Worm (Caenorhabditis elegans) whole organism, L2 larva: ENCODE measurements around the gene F56D6.19.

Experiments
- F13H6.1 ChIP-seq: sonication (generic microtip); optimal IDR thresholded peaks from 2 replicates; lab custom pipeline; 2016; ENCODE audit warnings: missing genetic modification characterization, missing compliant biosample characterization
- R02D3.7 ChIP-seq: fragments of 150-350 bp; optimal IDR thresholded peaks from 2 replicates; lab custom pipeline; 2014; ENCODE audit warnings: missing biosample characterization, missing genetic modification characterization
- ZK546.5 ChIP-seq: sonication (generic microtip); optimal IDR thresholded peaks from 2 replicates; lab custom pipeline; 2017; ENCODE audit warnings: missing biosample characterization, missing genetic modification characterization
- alr-1 ChIP-seq: fragments of 150-350 bp; optimal IDR thresholded peaks from 2 replicates; lab custom pipeline; 2014; ENCODE audit warnings: missing biosample characterization, missing genetic modification characterization
- aly-2 ChIP-seq: fragments of 150-350 bp; optimal IDR thresholded peaks from 2 replicates; lab custom pipeline; 2014; ENCODE audit warnings: missing biosample characterization, missing genetic modification characterization
- ama-1 ChIP-seq: fragments of 150-350 bp; optimal IDR thresholded peaks from 2 replicates; lab custom pipeline; 2018; ENCODE audit warnings: inconsistent platforms
- blmp-1 ChIP-seq: sonication (generic microtip); optimal IDR thresholded peaks from 2 replicates; lab custom pipeline; 2017; ENCODE audit warnings: missing genetic modification characterization, mild to moderate bottlenecking, missing compliant biosample characterization, antibody characterized with exemption, moderate library complexity; ENCODE audit not compliant: insufficient read depth
- ceh-16 ChIP-seq: fragments of 150-350 bp; optimal IDR thresholded peaks from 2 replicates; lab custom pipeline; 2014; ENCODE audit warnings: missing biosample characterization, missing genetic modification characterization
- ceh-82 ChIP-seq: fragments of 150-350 bp; optimal IDR thresholded peaks from 2 replicates; lab custom pipeline; 2014; ENCODE audit warnings: missing biosample characterization, missing genetic modification characterization
- crh-2 ChIP-seq: sonication (generic microtip); optimal IDR thresholded peaks from 2 replicates; lab custom pipeline; 2017; ENCODE audit warnings: missing biosample characterization, missing genetic modification characterization
- dmd-4 ChIP-seq: sonication (generic microtip); optimal IDR thresholded peaks from 2 replicates; lab custom pipeline; 2017; ENCODE audit warnings: missing biosample characterization, missing genetic modification characterization
- egl-27 ChIP-seq: sonication (generic microtip); optimal IDR thresholded peaks from 3 replicates; lab custom pipeline; 2017; ENCODE audit warnings: missing biosample characterization, missing genetic modification reagents, missing genetic modification characterization
- elt-1 ChIP-seq: fragments of 150-350 bp; optimal IDR thresholded peaks from 2 replicates; lab custom pipeline; 2014; ENCODE audit warnings: missing biosample characterization, missing genetic modification characterization
- elt-3 ChIP-seq: sonication (generic microtip); optimal IDR thresholded peaks from 2 replicates; lab custom pipeline; 2017; ENCODE audit warnings: missing biosample characterization, missing genetic modification characterization
- fos-1 ChIP-seq: fragments of 150-350 bp; optimal IDR thresholded peaks from 2 replicates; lab custom pipeline; 2014; ENCODE audit warnings: missing biosample characterization, missing genetic modification characterization
- gmeb-1 ChIP-seq: fragments of 150-350 bp; optimal IDR thresholded peaks from 2 replicates; lab custom pipeline; 2014; ENCODE audit warnings: missing biosample characterization, missing genetic modification characterization
- lin-11 ChIP-seq: fragments of 150-350 bp; sonication (generic microtip); optimal IDR thresholded peaks from 2 replicates; lab custom pipeline; 2014; ENCODE audit warnings: missing biosample characterization, missing genetic modification characterization, inconsistent platforms, mixed read lengths
- lin-39 ChIP-seq: fragments of 150-350 bp; optimal IDR thresholded peaks from 2 replicates; lab custom pipeline; 2014; ENCODE audit warnings: missing biosample characterization, missing genetic modification reagents, missing genetic modification characterization
- lsy-2 ChIP-seq, 2 experiments: fragments of 150-350 bp in 1 of 2; sonication (generic microtip) in 1 of 2; optimal IDR thresholded peaks; 2 replicates each; lab custom pipeline; 2014 to 2017; ENCODE audit warnings: missing biosample characterization in 2 of 2, missing genetic modification characterization in 2 of 2
- mab-5 ChIP-seq: fragments of 150-350 bp; optimal IDR thresholded peaks from 2 replicates; lab custom pipeline; 2014; ENCODE audit warnings: missing biosample characterization, missing genetic modification characterization
- mbf-1 ChIP-seq: sonication (generic microtip); optimal IDR thresholded peaks from 2 replicates; lab custom pipeline; 2017; ENCODE audit warnings: missing biosample characterization, missing genetic modification characterization
- mdl-1 ChIP-seq, 2 experiments: fragments of 150-350 bp in 1 of 2; sonication (generic microtip) in 1 of 2; optimal IDR thresholded peaks; 2 replicates each; lab custom pipeline; 2017; ENCODE audit warnings: missing biosample characterization in 2 of 2, missing genetic modification characterization in 2 of 2
- nhr-10 ChIP-seq: sonication (generic microtip); optimal IDR thresholded peaks from 2 replicates; lab custom pipeline; 2017; ENCODE audit warnings: missing biosample characterization, missing genetic modification characterization
- nhr-11 ChIP-seq: fragments of 150-350 bp; optimal IDR thresholded peaks from 2 replicates; lab custom pipeline; 2014; ENCODE audit warnings: missing biosample characterization, missing genetic modification characterization
- nhr-12 ChIP-seq: fragments of 150-350 bp; optimal IDR thresholded peaks from 2 replicates; lab custom pipeline; 2014; ENCODE audit warnings: missing biosample characterization, missing genetic modification characterization
- nhr-21 ChIP-seq: fragments of 150-350 bp; optimal IDR thresholded peaks from 2 replicates; lab custom pipeline; 2014; ENCODE audit warnings: missing biosample characterization, missing genetic modification characterization
- nhr-23 ChIP-seq: fragments of 150-350 bp; optimal IDR thresholded peaks from 2 replicates; lab custom pipeline; 2014; ENCODE audit warnings: missing biosample characterization, missing genetic modification reagents, missing genetic modification characterization
- nhr-237 ChIP-seq: fragments of 150-350 bp; optimal IDR thresholded peaks from 2 replicates; lab custom pipeline; 2014; ENCODE audit warnings: missing biosample characterization, missing genetic modification characterization
- nhr-25 ChIP-seq: fragments of 150-350 bp; sonication (generic microtip); optimal IDR thresholded peaks from 3 replicates; lab custom pipeline; 2014; ENCODE audit warnings: missing biosample characterization, missing genetic modification characterization
- nhr-6 ChIP-seq: fragments of 150-350 bp; optimal IDR thresholded peaks from 2 replicates; lab custom pipeline; 2014; ENCODE audit warnings: missing biosample characterization, missing genetic modification characterization
- peb-1 ChIP-seq: fragments of 150-350 bp; optimal IDR thresholded peaks from 2 replicates; lab custom pipeline; 2014; ENCODE audit warnings: missing biosample characterization, missing genetic modification characterization
- skn-1 ChIP-seq: sonication (generic microtip); optimal IDR thresholded peaks from 2 replicates; lab custom pipeline; 2017; ENCODE audit warnings: missing biosample characterization, missing genetic modification characterization
- sma-3 ChIP-seq: sonication (generic microtip); optimal IDR thresholded peaks from 2 replicates; lab custom pipeline; 2016; ENCODE audit warnings: missing genetic modification reagents, missing genetic modification characterization, missing compliant biosample characterization
- sma-9 ChIP-seq, 2 experiments: fragments of 150-350 bp in 1 of 2; sonication (generic microtip) in 1 of 2; optimal IDR thresholded peaks; 2 replicates each; lab custom pipeline; 2014 to 2016; ENCODE audit warnings: missing genetic modification characterization in 2 of 2, mild to moderate bottlenecking in 1 of 2, missing biosample characterization in 1 of 2, missing compliant biosample characterization in 1 of 2, missing genetic modification reagents in 1 of 2, moderate library complexity in 1 of 2
- snpc-4 ChIP-seq: fragments of 150-350 bp; optimal IDR thresholded peaks from 2 replicates; lab custom pipeline; 2014; ENCODE audit warnings: missing biosample characterization, missing genetic modification characterization
- unc-39 ChIP-seq: fragments of 150-350 bp; optimal IDR thresholded peaks from 2 replicates; lab custom pipeline; 2014; ENCODE audit warnings: missing biosample characterization, missing genetic modification characterization
- unc-55 ChIP-seq: fragments of 150-350 bp; sonication (generic microtip); optimal IDR thresholded peaks from 3 replicates; lab custom pipeline; 2014; ENCODE audit warnings: missing biosample characterization, missing genetic modification reagents, missing genetic modification characterization
- unc-62 ChIP-seq: fragments of 150-350 bp; optimal IDR thresholded peaks from 2 replicates; lab custom pipeline; 2014; ENCODE audit warnings: missing biosample characterization, missing genetic modification reagents, missing genetic modification characterization
- zag-1 ChIP-seq: fragments of 150-350 bp; optimal IDR thresholded peaks from 2 replicates; lab custom pipeline; 2014; ENCODE audit warnings: missing biosample characterization, missing genetic modification characterization
- ztf-1 ChIP-seq: fragments of 200-800 bp; sonication (Bioruptor generic); conservative IDR thresholded peaks from 2 replicates; pipeline ENCODE4 v1.3.6; 2022; ENCODE audit warnings: missing genetic modification characterization, missing compliant biosample characterization
- ztf-11 ChIP-seq: sonication (generic microtip); optimal IDR thresholded peaks from 2 replicates; lab custom pipeline; 2017; ENCODE audit warnings: missing biosample characterization, missing genetic modification characterization

The F56D6.19 gene

DNA sequence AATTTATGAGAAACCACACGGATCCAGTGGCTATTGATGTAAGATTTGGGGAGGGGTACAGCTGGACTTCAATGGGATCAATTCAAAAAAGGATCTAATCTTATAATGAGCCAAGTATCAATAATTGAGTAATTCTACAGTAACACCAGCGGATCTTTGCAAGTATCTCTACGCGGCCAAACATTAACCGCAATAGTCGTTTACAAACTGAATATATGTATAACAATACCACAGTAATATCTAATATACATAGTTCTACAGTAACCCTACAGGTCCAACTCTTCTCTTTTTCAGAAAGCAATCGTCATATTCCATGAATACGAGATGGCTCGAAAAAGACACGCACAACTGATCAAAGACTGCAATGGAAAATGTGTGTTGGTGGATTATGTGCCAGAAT is 22.5 kb upstream of the F56D6.19 start, which contains the start of gene F56D6.9:
Gene F56D6.9 (plus strand): TSS at position 301 of the 400 bp plus-strand sequence.
- TF ChIP-seq nhr-21 (tag; lab: Kevin White, UChicago) (no peak), dmd-4 (tag; lab: Kevin White, UChicago) (no peak), mbf-1 (tag; lab: Kevin White, UChicago) (no peak), ZK546.5 (tag; lab: Kevin White, UChicago) (no peak), unc-55 (GFP tag; lab: Kevin White, UChicago) (no peak), F13H6.1 (tag; lab: Kevin White, UChicago) (no peak), ceh-16 (tag; lab: Kevin White, UChicago) (no peak), unc-62 (GFP tag; lab: Kevin White, UChicago) (no peak), sma-9 (GFP tag; optimal IDR thresholded peaks at IDR 0.05; lab: Kevin White, UChicago) (no peak), sma-9 (tag; optimal IDR thresholded peaks at IDR 0.05; lab: Kevin White, UChicago) (no peak), nhr-10 (tag; lab: Kevin White, UChicago) (no peak), nhr-12 (tag; lab: Kevin White, UChicago) (no peak), blmp-1 (no peak), nhr-25 (tag; lab: Kevin White, UChicago) (no peak), sma-3 (GFP tag; lab: Kevin White, UChicago) (no peak), crh-2 (tag; lab: Kevin White, UChicago) (no peak), mab-5 (tag; lab: Kevin White, UChicago) (no peak)

- TF ChIP-seq unc-62 (GFP tag; lab: Kevin White, UChicago) (no peak), ama-1 (lab: Kevin White, UChicago) (no peak), nhr-25 (tag; lab: Kevin White, UChicago) (no peak), ceh-82 (tag; lab: Kevin White, UChicago) (no peak)
- TF ChIP-seq, all 48 proteins: peak for 0
These were observed 20.5 kb upstream of the F56D6.19 start, which contains the start of gene F56D6.8 for ce11 chrIV:3894004-3894480. F56D6.8 (minus strand) TSS chrIV:3894430.

DNA sequence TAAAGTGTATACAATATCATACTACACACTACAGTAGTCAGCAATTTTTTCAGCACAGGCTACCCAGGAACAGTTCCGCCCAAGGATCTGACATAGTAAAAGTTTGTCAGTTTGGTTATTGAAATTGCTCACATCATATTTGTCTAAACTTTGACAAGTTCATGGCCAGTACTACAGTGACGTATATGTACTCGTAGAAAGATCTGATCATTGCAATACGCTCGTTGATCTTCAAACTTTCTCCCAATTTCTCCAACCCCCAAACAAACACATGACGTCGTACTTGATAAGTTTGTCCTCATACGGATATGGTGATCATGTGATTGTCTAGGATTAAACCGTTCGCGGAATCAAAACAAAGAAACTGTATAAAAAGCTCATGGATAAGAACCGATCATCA is 19.8 kb upstream of the F56D6.19 start, which contains the start of gene dct-8:
Gene dct-8 (plus strand): TSS at position 301 of the 400 bp plus-strand sequence.
- no peak for TF ChIP-seq nhr-12 (tag; lab: Kevin White, UChicago)
- no peak for TF ChIP-seq ZK546.5 (tag; lab: Kevin White, UChicago)
- no peak for TF ChIP-seq R02D3.7 (tag; lab: Kevin White, UChicago)
- no peak for TF ChIP-seq elt-3 (tag; lab: Kevin White, UChicago)
- TF ChIP-seq nhr-237 (tag; lab: Kevin White, UChicago) = no peak
- TF ChIP-seq mdl-1 (tag; optimal IDR thresholded peaks at IDR 0.05; lab: Kevin White, UChicago) = no peak
- no peak for TF ChIP-seq gmeb-1 (tag; lab: Kevin White, UChicago)
- no peak for TF ChIP-seq elt-1 (tag; lab: Kevin White, UChicago)
- TF ChIP-seq nhr-23 (tag; lab: Kevin White, UChicago) = no peak
- TF ChIP-seq lin-39 (tag; lab: Kevin White, UChicago) = no peak
- no peak for TF ChIP-seq peb-1
- no peak for TF ChIP-seq ama-1 (lab: Kevin White, UChicago)
- TF ChIP-seq unc-39 (tag; lab: Kevin White, UChicago) = no peak
- TF ChIP-seq F13H6.1 (tag; lab: Kevin White, UChicago) = no peak
- no peak for TF ChIP-seq dmd-4 (tag; lab: Kevin White, UChicago)

DNA sequence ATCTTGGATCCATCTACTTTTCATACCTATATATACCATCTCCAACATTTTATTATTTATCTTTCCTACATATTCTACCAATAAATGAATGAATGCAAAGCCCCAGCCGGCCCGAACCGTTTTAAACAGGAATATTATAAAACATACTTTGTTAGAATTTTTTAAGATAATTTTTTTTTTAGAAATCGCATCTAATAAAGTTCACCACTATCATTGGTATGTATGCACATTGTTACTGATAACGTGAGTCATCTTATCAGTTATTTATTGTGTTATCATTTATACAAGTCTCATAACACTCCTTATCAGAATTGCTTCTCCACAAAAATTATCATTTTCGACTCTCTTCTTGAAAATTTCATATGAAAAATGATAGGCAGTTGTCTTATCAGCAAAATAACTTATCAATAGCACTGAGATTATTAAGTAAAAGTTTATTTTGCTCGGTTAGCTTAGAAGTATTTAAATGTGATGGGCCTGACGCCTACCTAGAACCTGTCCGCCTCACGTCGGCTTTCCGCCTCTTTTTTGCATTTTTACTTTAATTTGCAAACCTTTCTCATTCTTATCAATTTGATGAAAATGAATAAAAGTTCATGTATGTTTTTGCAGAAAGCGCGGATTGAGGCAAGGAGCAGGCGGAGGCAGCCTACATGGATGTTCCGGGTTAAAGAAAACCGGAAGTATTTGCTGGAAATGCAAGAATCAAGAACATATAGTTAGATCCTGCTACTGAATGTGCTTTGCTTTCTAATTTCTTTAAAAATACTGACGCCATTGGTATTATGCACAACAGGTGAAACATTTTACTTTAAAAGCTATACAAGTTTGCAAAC is 14.6 kb upstream of the F56D6.19 start, which contains the start of gene srz-62:
Gene srz-62 (plus strand): TSS at position 786 of the 836 bp plus-strand sequence.
- TF ChIP-seq crh-2 (tag; lab: Kevin White, UChicago) (peak; percentile 48), skn-1 (tag; lab: Kevin White, UChicago) (no peak), ceh-82 (tag; lab: Kevin White, UChicago) (no peak), zag-1 (tag; lab: Kevin White, UChicago) (no peak), ceh-16 (tag; lab: Kevin White, UChicago) (no peak), ztf-11 (tag; lab: Kevin White, UChicago) (no peak), fos-1 (peak; percentile 100), sma-9 (GFP tag; optimal IDR thresholded peaks at IDR 0.05; lab: Kevin White, UChicago) (peak; percentile 49), sma-9 (tag; optimal IDR thresholded peaks at IDR 0.05; lab: Kevin White, UChicago) (no peak), F13H6.1 (tag; lab: Kevin White, UChicago) (no peak), sma-3 (GFP tag; lab: Kevin White, UChicago) (no peak), ztf-1 (no peak), dmd-4 (tag; lab: Kevin White, UChicago) (no peak), lin-11 (no peak), unc-39 (tag; lab: Kevin White, UChicago) (no peak), nhr-11 (no peak), lsy-2 (tag; optimal IDR thresholded peaks at IDR 0.05; lab: Kevin White, UChicago) (no peak), mbf-1 (tag; lab: Kevin White, UChicago) (no peak), nhr-25 (tag; lab: Kevin White, UChicago) (no peak), egl-27 (peak; percentile 92), alr-1 (no peak), aly-2 (tag; lab: Kevin White, UChicago) (no peak), unc-62 (GFP tag; lab: Kevin White, UChicago) (no peak), gmeb-1 (tag; lab: Kevin White, UChicago) (peak; percentile 72), nhr-6 (tag; lab: Kevin White, UChicago) (no peak), ZK546.5 (tag; lab: Kevin White, UChicago) (no peak), mdl-1 (tag; optimal IDR thresholded peaks at IDR 0.05; lab: Kevin White, UChicago) (peak in 1 of 2 experiments; percentile 55), nhr-12 (tag; lab: Kevin White, UChicago) (no peak), snpc-4 (tag; lab: Kevin White, UChicago) (no peak)
